Worm (Caenorhabditis elegans) whole organism, L4 larva: ENCODE results near the gene W02H5.19.

Experiments
- T20F7.1 ChIP-seq: fragments of 200-800 bp; sonication (Bioruptor generic); optimal IDR thresholded peaks from 2 replicates; lab custom pipeline; 2018; ENCODE audit warnings: mild to moderate bottlenecking, missing genetic modification characterization, missing compliant biosample characterization
- T26A8.4 ChIP-seq: fragments of 200-800 bp; sonication (Bioruptor generic); IDR thresholded peaks from 2 replicates; pipeline ENCODE4 v1.3.6; 2022; ENCODE audit warnings: missing genetic modification characterization, missing compliant biosample characterization
- Y5F2A.4 ChIP-seq: fragments of 200-800 bp; sonication (Bioruptor generic); optimal IDR thresholded peaks from 2 replicates; lab custom pipeline; 2018; ENCODE audit warnings: mild to moderate bottlenecking, missing genetic modification characterization, missing compliant biosample characterization
- aha-1 ChIP-seq: fragments of 150-350 bp; peaks from one replicate; lab custom pipeline; 2014; ENCODE audit warnings: missing biosample characterization, missing genetic modification characterization
- aly-2 ChIP-seq: sonication (generic microtip); optimal IDR thresholded peaks from 2 replicates; lab custom pipeline; 2018; ENCODE audit warnings: missing biosample characterization, missing genetic modification characterization
- attf-4 ChIP-seq: sonication (generic microtip); optimal IDR thresholded peaks from 3 replicates; lab custom pipeline; 2017; ENCODE audit warnings: missing biosample characterization, missing genetic modification characterization
- ceh-20 ChIP-seq: fragments of 200-800 bp; sonication (Bioruptor generic); IDR thresholded peaks from 2 replicates; pipeline ENCODE4 v1.3.6; 2022; ENCODE audit warnings: missing genetic modification reagents, missing genetic modification characterization, missing compliant biosample characterization
- ceh-28 ChIP-seq: fragments of 150-350 bp; optimal IDR thresholded peaks from 2 replicates; lab custom pipeline; 2014; ENCODE audit warnings: missing biosample characterization, missing genetic modification reagents, missing genetic modification characterization
- ceh-44 ChIP-seq: fragments of 200-800 bp; sonication (Bioruptor generic); IDR thresholded peaks from 2 replicates; pipeline ENCODE4 v1.3.6; 2022; ENCODE audit warnings: missing genetic modification reagents, missing genetic modification characterization, missing compliant biosample characterization
- ceh-82 ChIP-seq: sonication (generic microtip); optimal IDR thresholded peaks from 2 replicates; lab custom pipeline; 2017; ENCODE audit warnings: missing biosample characterization, missing genetic modification characterization
- daf-12 ChIP-seq: fragments of 150-350 bp; optimal IDR thresholded peaks from 2 replicates; lab custom pipeline; 2014; ENCODE audit warnings: missing biosample characterization, missing genetic modification reagents, missing genetic modification characterization
- daf-16 ChIP-seq, 3 experiments: sonication (generic microtip); optimal IDR thresholded peaks; 2 replicates each; lab custom pipeline; 2016 to 2017; ENCODE audit warnings: missing genetic modification characterization in 3 of 3, missing genetic modification reagents in 3 of 3, mild to moderate bottlenecking in 2 of 3, missing compliant biosample characterization in 2 of 3, missing biosample characterization in 1 of 3, moderate library complexity in 1 of 3
- dmd-6 ChIP-seq: fragments of 200-800 bp; sonication (Bioruptor generic); IDR thresholded peaks from 2 replicates; pipeline ENCODE4 v1.3.6; 2022; ENCODE audit warnings: missing genetic modification reagents, missing genetic modification characterization, missing compliant biosample characterization
- dmd-8 ChIP-seq: fragments of 200-800 bp; sonication (Bioruptor generic); IDR thresholded peaks from 2 replicates; pipeline ENCODE4 v1.3.6; 2022; ENCODE audit warnings: missing genetic modification characterization, missing compliant biosample characterization
- dpl-1 ChIP-seq: fragments of 150-350 bp; optimal IDR thresholded peaks from 2 replicates; lab custom pipeline; 2014; ENCODE audit warnings: missing biosample characterization, missing genetic modification reagents, missing genetic modification characterization
- dve-1 ChIP-seq: sonication (generic microtip); optimal IDR thresholded peaks from 2 replicates; lab custom pipeline; 2017; ENCODE audit warnings: antibody characterized with exemption, mild to moderate bottlenecking, missing genetic modification characterization, missing compliant biosample characterization; ENCODE audit not compliant: insufficient read depth
- egl-27 ChIP-seq: sonication (generic microtip); optimal IDR thresholded peaks from 3 replicates; lab custom pipeline; 2017; ENCODE audit warnings: missing biosample characterization, missing genetic modification reagents, missing genetic modification characterization
- fkh-10 ChIP-seq: fragments of 150-350 bp; optimal IDR thresholded peaks from 2 replicates; lab custom pipeline; 2014; ENCODE audit warnings: missing biosample characterization, missing genetic modification reagents, missing genetic modification characterization
- hlh-11 ChIP-seq: fragments of 200-800 bp; sonication (Bioruptor generic); optimal IDR thresholded peaks from 2 replicates; lab custom pipeline; 2018; ENCODE audit warnings: mild to moderate bottlenecking, missing genetic modification characterization, missing compliant biosample characterization
- hlh-30 ChIP-seq: sonication (generic microtip); optimal IDR thresholded peaks from 2 replicates; lab custom pipeline; 2017; ENCODE audit warnings: antibody characterized with exemption, mild to moderate bottlenecking, missing genetic modification characterization, missing compliant biosample characterization; ENCODE audit not compliant: insufficient read depth
- hmg-1.1 ChIP-seq: fragments of 200-800 bp; sonication (Bioruptor generic); IDR thresholded peaks from 2 replicates; pipeline ENCODE4 v1.3.6; 2022; ENCODE audit warnings: missing genetic modification reagents, missing genetic modification characterization, missing compliant biosample characterization
- jun-1 ChIP-seq: fragments of 150-350 bp; optimal IDR thresholded peaks from 2 replicates; lab custom pipeline; 2014; ENCODE audit warnings: missing biosample characterization, missing genetic modification reagents, missing genetic modification characterization
- lim-7 ChIP-seq: fragments of 200-800 bp; sonication (Bioruptor generic); IDR thresholded peaks from 2 replicates; pipeline ENCODE4 v1.3.6; 2022; ENCODE audit warnings: missing genetic modification characterization, missing compliant biosample characterization
- lin-1 ChIP-seq: fragments of 200-800 bp; sonication (Bioruptor generic); IDR thresholded peaks from 2 replicates; pipeline ENCODE4 v1.3.6; 2022; ENCODE audit warnings: missing genetic modification reagents, missing genetic modification characterization, missing compliant biosample characterization
- lin-13 ChIP-seq: fragments of 150-350 bp; optimal IDR thresholded peaks from 2 replicates; lab custom pipeline; 2014; ENCODE audit warnings: missing biosample characterization, missing genetic modification reagents, missing genetic modification characterization
- lin-38 ChIP-seq: fragments of 200-800 bp; sonication (Bioruptor generic); IDR thresholded peaks from 2 replicates; pipeline ENCODE4 v1.3.6; 2022; ENCODE audit warnings: missing genetic modification reagents, missing genetic modification characterization, missing compliant biosample characterization
- lir-3 ChIP-seq: sonication (generic microtip); optimal IDR thresholded peaks from 2 replicates; lab custom pipeline; 2016; ENCODE audit warnings: mild to moderate bottlenecking, missing genetic modification characterization, missing compliant biosample characterization
- madf-9 ChIP-seq: fragments of 200-800 bp; sonication (Bioruptor generic); conservative IDR thresholded peaks from 2 replicates; pipeline ENCODE4 v1.3.6; 2022; ENCODE audit warnings: missing genetic modification reagents, missing genetic modification characterization, missing compliant biosample characterization
- mdl-1 ChIP-seq, 2 experiments: fragments of 150-350 bp in 1 of 2; sonication (generic microtip) in 1 of 2; optimal IDR thresholded peaks; 2 replicates each; lab custom pipeline; 2014 to 2017; ENCODE audit warnings: missing biosample characterization in 2 of 2, missing genetic modification characterization in 2 of 2
- mdt-29 ChIP-seq: fragments of 200-800 bp; sonication (Bioruptor generic); IDR thresholded peaks from 2 replicates; pipeline ENCODE4 v1.3.6; 2022; ENCODE audit warnings: missing genetic modification reagents, missing genetic modification characterization, missing compliant biosample characterization
- mes-2 ChIP-seq: sonication (generic microtip); optimal IDR thresholded peaks from 2 replicates; lab custom pipeline; 2016; ENCODE audit warnings: missing genotype, mild to moderate bottlenecking, missing genetic modification characterization, missing compliant biosample characterization; ENCODE audit not compliant: poor library complexity, severe bottlenecking
- mxl-2 ChIP-seq: fragments of 200-800 bp; sonication (Bioruptor generic); conservative IDR thresholded peaks from 2 replicates; pipeline ENCODE4 v1.3.6; 2022; ENCODE audit warnings: missing genetic modification reagents, missing genetic modification characterization, missing compliant biosample characterization
- nhr-237 ChIP-seq: sonication (generic microtip); optimal IDR thresholded peaks from 2 replicates; lab custom pipeline; 2017; ENCODE audit warnings: missing biosample characterization, missing genetic modification characterization
- nhr-25 ChIP-seq: sonication (generic microtip); optimal IDR thresholded peaks from 2 replicates; lab custom pipeline; 2017; ENCODE audit warnings: missing genetic modification characterization, mild to moderate bottlenecking, missing compliant biosample characterization, antibody characterized with exemption, moderate library complexity, borderline replicate concordance; ENCODE audit not compliant: insufficient read depth
- nhr-41 ChIP-seq: fragments of 200-800 bp; sonication (Bioruptor generic); IDR thresholded peaks from 2 replicates; pipeline ENCODE4 v1.3.6; 2022; ENCODE audit warnings: missing genetic modification reagents, missing genetic modification characterization, missing compliant biosample characterization
- nhr-6 ChIP-seq: fragments of 150-350 bp; optimal IDR thresholded peaks from 2 replicates; lab custom pipeline; 2014; ENCODE audit warnings: missing biosample characterization, missing genetic modification characterization
- nhr-76 ChIP-seq: fragments of 150-350 bp; optimal IDR thresholded peaks from 2 replicates; lab custom pipeline; 2014; ENCODE audit warnings: missing biosample characterization, missing genetic modification characterization
- pha-4 ChIP-seq, 2 experiments: fragments of 150-350 bp in 1 of 2; fragments of 200-800 bp in 1 of 2; sonication (Bioruptor generic) in 1 of 2; IDR thresholded peaks in 1 of 2; optimal IDR thresholded peaks in 1 of 2; 2 replicates each; pipeline versions ENCODE4 v1.3.6 to Lab custom; 2014 to 2022; ENCODE audit warnings: missing genetic modification characterization in 2 of 2, missing genetic modification reagents in 2 of 2, missing biosample characterization in 1 of 2, missing compliant biosample characterization in 1 of 2
- set-16 ChIP-seq: fragments of 200-800 bp; sonication (Bioruptor generic); IDR thresholded peaks from 2 replicates; pipeline ENCODE4 v1.3.6; 2022; ENCODE audit warnings: missing genetic modification reagents, missing genetic modification characterization, missing compliant biosample characterization
- skn-1 ChIP-seq: fragments of 150-350 bp; optimal IDR thresholded peaks from 2 replicates; lab custom pipeline; 2014; ENCODE audit warnings: missing biosample characterization, missing genetic modification characterization
- snpc-4 ChIP-seq: fragments of 150-350 bp; optimal IDR thresholded peaks from 2 replicates; lab custom pipeline; 2014; ENCODE audit warnings: missing biosample characterization, missing genetic modification characterization
- spr-1 ChIP-seq: sonication (generic microtip); optimal IDR thresholded peaks from 2 replicates; lab custom pipeline; 2016; ENCODE audit warnings: mild to moderate bottlenecking, missing genetic modification characterization, missing compliant biosample characterization
- spr-3 ChIP-seq: fragments of 200-800 bp; sonication (Bioruptor generic); optimal IDR thresholded peaks from 2 replicates; lab custom pipeline; 2018; ENCODE audit warnings: mild to moderate bottlenecking, missing genetic modification characterization, missing compliant biosample characterization
- tra-1 ChIP-seq: fragments of 200-800 bp; sonication (Bioruptor generic); IDR thresholded peaks from 2 replicates; pipeline ENCODE4 v1.3.6; 2022; ENCODE audit warnings: missing genetic modification reagents, missing genetic modification characterization, missing compliant biosample characterization
- unc-130 ChIP-seq: sonication (generic microtip); optimal IDR thresholded peaks from 2 replicates; lab custom pipeline; 2016; ENCODE audit warnings: missing genetic modification reagents, missing genetic modification characterization, missing compliant biosample characterization
- zfp-2 ChIP-seq: sonication (generic microtip); optimal IDR thresholded peaks from 2 replicates; lab custom pipeline; 2016; ENCODE audit warnings: mild to moderate bottlenecking, missing genetic modification characterization, missing compliant biosample characterization
- zip-2 ChIP-seq: fragments of 150-350 bp; optimal IDR thresholded peaks from 2 replicates; lab custom pipeline; 2014; ENCODE audit warnings: missing biosample characterization, missing genetic modification characterization

The W02H5.19 gene

ce11 chrV:2672603-2673002, 33.9 kb downstream of the W02H5.19 start, which contains the start of gene W02G9.3 (continued):
- peak; percentile 24; the same call in 1 of the 2 replicates for TF ChIP-seq dmd-6
- no peak for TF ChIP-seq daf-16 (GFP tag; optimal IDR thresholded peaks at IDR 0.05; lab: Kevin White, UChicago)
- TF ChIP-seq daf-16 (tag; optimal IDR thresholded peaks at IDR 0.05; lab: Kevin White, UChicago), result peak; percentile 56
- no peak for TF ChIP-seq mxl-2 (GFP tag; lab: Robert Waterston, UW)
- TF ChIP-seq lin-13 (GFP tag; lab: Kevin White, UChicago), result peak; percentile 86

DNA sequence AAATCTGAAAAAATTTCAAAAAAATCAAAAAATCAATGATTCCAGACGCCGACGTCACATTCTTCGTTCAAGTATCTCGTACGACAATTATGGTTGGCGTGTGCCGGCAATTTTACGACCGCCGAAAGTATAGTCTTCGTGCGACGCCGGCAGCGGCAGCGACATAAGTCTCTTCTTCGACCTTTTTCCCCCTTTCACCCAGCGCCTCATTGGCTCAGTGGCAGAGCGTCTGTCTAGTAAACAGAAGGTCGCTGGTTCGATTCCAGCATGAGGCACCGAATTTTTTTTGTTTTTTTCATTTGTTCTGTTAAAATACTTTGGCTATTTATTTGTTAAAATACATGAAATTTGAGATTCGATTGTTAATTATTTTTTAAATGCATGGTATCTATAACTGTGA, 35.1 kb downstream of the W02H5.19 start:
- no peak for TF ChIP-seq ceh-28
- TF ChIP-seq lin-38, result peak; percentile 89
- no peak for TF ChIP-seq zip-2 (tag; lab: Kevin White, UChicago)
- TF ChIP-seq mes-2 (tag; lab: Kevin White, UChicago), result peak; percentile 61
- TF ChIP-seq aha-1, result no peak
- no peak for TF ChIP-seq mdl-1 (tag; optimal IDR thresholded peaks at IDR 0.05; lab: Kevin White, UChicago)
- TF ChIP-seq mxl-2 (GFP tag; lab: Robert Waterston, UW), result no peak
- TF ChIP-seq lin-1 (GFP tag; lab: Robert Waterston, UW), result peak; percentile 58; the same call in 1 of the 2 replicates
- no peak for TF ChIP-seq egl-27
- peak; percentile 75 for TF ChIP-seq dmd-8 (GFP tag; lab: Robert Waterston, UW)
- TF ChIP-seq set-16 (GFP tag; lab: Robert Waterston, UW), result peak; percentile 48
- peak; percentile 34; the same call in 1 of the 2 replicates for TF ChIP-seq mdt-29 (GFP tag; lab: Robert Waterston, UW)
- TF ChIP-seq lir-3 (tag; lab: Kevin White, UChicago), result no peak
- peak; percentile 44 for TF ChIP-seq hlh-30 (tag; lab: Kevin White, UChicago)
- peak; percentile 49 for TF ChIP-seq lin-13 (GFP tag; lab: Kevin White, UChicago)
- no peak for TF ChIP-seq dpl-1 (GFP tag; lab: Kevin White, UChicago)
- TF ChIP-seq unc-130 (GFP tag; lab: Kevin White, UChicago), result peak; percentile 34
- no peak for TF ChIP-seq tra-1 (GFP tag; lab: Robert Waterston, UW)
- TF ChIP-seq ceh-44 (GFP tag; lab: Robert Waterston, UW), result no peak
- TF ChIP-seq lim-7 (GFP tag; lab: Robert Waterston, UW), result peak; percentile 83
- TF ChIP-seq fkh-10 (GFP tag; lab: Kevin White, UChicago), result no peak
- TF ChIP-seq dmd-6, result peak; percentile 48
- no peak for TF ChIP-seq attf-4 (tag; lab: Kevin White, UChicago)
- TF ChIP-seq skn-1 (tag; lab: Kevin White, UChicago), result no peak
- TF ChIP-seq T20F7.1 (GFP tag; lab: Kevin White, UChicago), result no peak
- TF ChIP-seq ceh-20 (GFP tag; lab: Robert Waterston, UW), result no peak
- no peak for TF ChIP-seq zfp-2 (tag; lab: Kevin White, UChicago)
- TF ChIP-seq pha-4 (GFP tag; IDR thresholded peaks at IDR 0.05; lab: Robert Waterston, UW), result peak; percentile 73
- TF ChIP-seq pha-4 (tag; optimal IDR thresholded peaks at IDR 0.05; lab: Kevin White, UChicago), result no peak
- TF ChIP-seq madf-9 (GFP tag; lab: Robert Waterston, UW), result peak; percentile 44; the same call in 1 of the 2 replicates
- no peak for TF ChIP-seq spr-3 (GFP tag; lab: Kevin White, UChicago)
- TF ChIP-seq hmg-1.1 (GFP tag; lab: Robert Waterston, UW), result peak; percentile 55
- no peak for TF ChIP-seq aly-2
- no peak for TF ChIP-seq nhr-76 (tag; lab: Kevin White, UChicago)
- TF ChIP-seq hlh-11 (tag; lab: Kevin White, UChicago), result no peak
- no peak for TF ChIP-seq snpc-4 (tag; lab: Kevin White, UChicago)
- no peak for TF ChIP-seq jun-1 (tag; lab: Kevin White, UChicago)
- TF ChIP-seq nhr-41, result no peak
- TF ChIP-seq T26A8.4 (GFP tag; lab: Robert Waterston, UW), result 0 out of 2 replicates have a peak, but pooled peaks have one; percentile 21
- TF ChIP-seq dve-1 (tag; lab: Kevin White, UChicago), result peak; percentile 30
- TF ChIP-seq spr-1 (tag; lab: Kevin White, UChicago), result no peak
- TF ChIP-seq nhr-25 (tag; lab: Kevin White, UChicago), result no peak
- TF ChIP-seq nhr-237 (tag; lab: Kevin White, UChicago), result no peak
- no peak for TF ChIP-seq daf-12 (tag; lab: Kevin White, UChicago)
- TF ChIP-seq Y5F2A.4 (GFP tag; lab: Kevin White, UChicago), result no peak
- no peak for TF ChIP-seq nhr-6 (tag; lab: Kevin White, UChicago)
- peak in 1 of 2 experiments; percentile 20 for TF ChIP-seq daf-16 (GFP tag; optimal IDR thresholded peaks at IDR 0.05; lab: Kevin White, UChicago)
- peak; percentile 85 for TF ChIP-seq daf-16 (tag; optimal IDR thresholded peaks at IDR 0.05; lab: Kevin White, UChicago)
- no peak for TF ChIP-seq ceh-82
